Fruit fly (Drosophila melanogaster): Measurements from ENCODE around the gene CG10581.
A peak's percentile ranks its signal among the peaks of the same experiment; 100 is the strongest.

dm6 chr3L:21041952-21042933, 8.2 kb upstream of the CG10581 start:
- no peak for TF ChIP-seq CG5204 (GFP tag; optimal IDR thresholded peaks at IDR 0.05)
- no peak for TF ChIP-seq Hr96 (GFP tag; optimal IDR thresholded peaks at IDR 0.05)
- TF ChIP-seq kay (GFP tag; ENCODE audit: borderline replicate concordance) = no peak
- no peak for TF ChIP-seq Mnt (GFP tag; optimal IDR thresholded peaks at IDR 0.05)
- no peak for TF ChIP-seq CG12768 (GFP tag; optimal IDR thresholded peaks at IDR 0.05)
- TF ChIP-seq tj (GFP tag; optimal IDR thresholded peaks at IDR 0.05) = no peak
- no peak for TF ChIP-seq cnc (optimal IDR thresholded peaks at IDR 0.05)
- no peak for TF ChIP-seq cic (GFP tag; optimal IDR thresholded peaks at IDR 0.05)
- no peak for TF ChIP-seq Crg-1 (GFP tag; optimal IDR thresholded peaks at IDR 0.05)
- TF ChIP-seq CG1620 (GFP tag; optimal IDR thresholded peaks at IDR 0.05) = no peak
- TF ChIP-seq pad (GFP tag; optimal IDR thresholded peaks at IDR 0.05) = no peak
- peak; percentile 34 for TF ChIP-seq CG7045 (GFP tag; optimal IDR thresholded peaks at IDR 0.05)
- no peak for TF ChIP-seq bab1 (GFP tag; optimal IDR thresholded peaks at IDR 0.05)
- TF ChIP-seq Clk (GFP tag; optimal IDR thresholded peaks at IDR 0.05) = no peak
